Worm (Caenorhabditis elegans): Measurements from ENCODE around the gene F40G9.9.

DNA sequence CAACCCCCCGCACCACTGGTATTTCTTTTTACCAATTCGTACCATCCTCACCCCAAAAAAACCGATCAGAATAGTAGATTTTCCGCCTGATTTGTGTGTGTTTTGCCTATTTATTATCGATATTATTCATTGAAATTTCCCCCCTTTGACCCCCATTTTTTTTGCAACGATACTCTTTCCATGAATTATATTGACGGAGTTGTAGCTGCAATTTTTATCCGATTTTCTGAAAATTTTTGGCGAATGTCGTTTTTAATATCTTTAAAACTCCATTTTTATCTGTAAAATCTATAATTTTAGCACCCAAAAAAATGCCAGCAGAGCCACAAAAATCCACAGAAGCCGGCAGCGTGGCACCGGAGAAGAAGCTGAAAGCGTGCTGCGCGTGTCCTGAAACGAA lies 19.2 kb upstream of the F40G9.9 start, which contains the start of gene cox-17:
- no peak for TF ChIP-seq ama-1 (optimal IDR thresholded peaks at IDR 0.05)
- no peak for TF ChIP-seq flt-1 (GFP tag; IDR thresholded peaks at IDR 0.05)
- no peak for TF ChIP-seq hmg-4 (GFP tag; optimal IDR thresholded peaks at IDR 0.05)
- TF ChIP-seq ceh-36 (tag; optimal IDR thresholded peaks at IDR 0.05) = no peak
- no peak for TF ChIP-seq sea-1 (GFP tag; conservative IDR thresholded peaks at IDR 0.05)
- no peak for TF ChIP-seq ets-7 (tag; optimal IDR thresholded peaks at IDR 0.05)
- no peak for TF ChIP-seq hmbx-1 (tag; optimal IDR thresholded peaks at IDR 0.05)
- TF ChIP-seq F13C5.2 (tag; optimal IDR thresholded peaks at IDR 0.05) = no peak
- TF ChIP-seq aly-1 (tag; optimal IDR thresholded peaks at IDR 0.05) = no peak
- TF ChIP-seq hnd-1 (tag; optimal IDR thresholded peaks at IDR 0.05) = no peak
- TF ChIP-seq tbx-11 (GFP tag; IDR thresholded peaks at IDR 0.05) = no peak
- no peak for TF ChIP-seq tbx-37 (GFP tag; conservative IDR thresholded peaks at IDR 0.05)

Data from whole organism, early embryonic.